Worm (Caenorhabditis elegans) whole organism, late embryonic: ENCODE measurements around the gene lst-4.

ENCODE experiments used
- Y22D7AL.16 ChIP-seq: sonication (generic microtip); optimal IDR thresholded peaks from 2 replicates; lab custom pipeline; 2016; ENCODE audit warnings: missing genetic modification characterization, missing compliant biosample characterization
- ama-1 ChIP-seq: fragments of 150-350 bp; optimal IDR thresholded peaks from 2 replicates; lab custom pipeline; 2014
- ceh-19 ChIP-seq: fragments of 200-800 bp; sonication (Bioruptor generic); optimal IDR thresholded peaks from 2 replicates; lab custom pipeline; 2018; ENCODE audit warnings: mild to moderate bottlenecking, missing genetic modification characterization, missing compliant biosample characterization
- ceh-9 ChIP-seq: sonication (generic microtip); optimal IDR thresholded peaks from 2 replicates; lab custom pipeline; 2016; ENCODE audit warnings: mild to moderate bottlenecking, missing genetic modification characterization, inconsistent platforms, missing compliant biosample characterization
- elt-4 ChIP-seq: sonication (generic microtip); optimal IDR thresholded peaks from 2 replicates; lab custom pipeline; 2016; ENCODE audit warnings: missing genetic modification characterization, missing compliant biosample characterization
- eyg-1 ChIP-seq: sonication (generic microtip); optimal IDR thresholded peaks from 2 replicates; lab custom pipeline; 2016; ENCODE audit warnings: missing genotype, missing genetic modification characterization, missing compliant biosample characterization
- fkh-10 ChIP-seq: fragments of 150-350 bp; optimal IDR thresholded peaks from 2 replicates; lab custom pipeline; 2014; ENCODE audit warnings: missing biosample characterization, missing genetic modification reagents, missing genetic modification characterization
- nhr-11 ChIP-seq: fragments of 150-350 bp; optimal IDR thresholded peaks from 2 replicates; lab custom pipeline; 2014; ENCODE audit warnings: missing biosample characterization, missing genetic modification characterization
- sox-4 ChIP-seq: sonication (generic microtip); optimal IDR thresholded peaks from 2 replicates; lab custom pipeline; 2017; ENCODE audit warnings: mild to moderate bottlenecking, missing genetic modification characterization, inconsistent platforms, missing compliant biosample characterization
- tbx-2 ChIP-seq: sonication (generic microtip); optimal IDR thresholded peaks from 2 replicates; lab custom pipeline; 2016; ENCODE audit warnings: missing genetic modification characterization, missing compliant biosample characterization
- unc-86 ChIP-seq: sonication (generic microtip); optimal IDR thresholded peaks from 2 replicates; lab custom pipeline; 2016; ENCODE audit warnings: missing genetic modification characterization, missing compliant biosample characterization

DNA sequence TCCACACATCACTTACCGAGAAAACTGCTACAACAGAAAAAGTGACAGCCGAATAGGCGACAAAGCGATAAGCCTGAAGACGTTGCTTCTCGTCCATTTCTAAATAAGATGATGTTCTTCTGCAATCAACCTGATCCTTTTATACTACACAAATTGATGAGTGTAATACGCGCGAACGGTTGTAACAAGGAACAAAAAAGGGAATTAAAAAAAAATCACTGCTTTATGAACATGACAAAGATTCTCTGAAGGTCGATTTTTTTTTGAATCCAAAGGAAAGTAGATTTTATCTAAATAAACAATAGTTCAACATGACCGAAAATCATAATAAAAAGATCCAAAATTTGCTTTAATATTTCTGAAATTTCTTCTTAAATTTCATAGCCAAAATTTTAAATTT is 29.6 kb upstream of the lst-4 start, which contains the start of gene col-133:
- no peak for TF ChIP-seq nhr-11 (tag; lab: Kevin White, UChicago)
- no peak for TF ChIP-seq elt-4 (tag; lab: Kevin White, UChicago)
- no peak for TF ChIP-seq sox-4 (tag; lab: Kevin White, UChicago)
- TF ChIP-seq ama-1 (lab: Kevin White, UChicago) = no peak
- no peak for TF ChIP-seq tbx-2
- TF ChIP-seq unc-86 (tag; lab: Kevin White, UChicago) = no peak
- TF ChIP-seq Y22D7AL.16 (tag; lab: Kevin White, UChicago) = no peak
- no peak for TF ChIP-seq fkh-10 (GFP tag; lab: Kevin White, UChicago)
- no peak for TF ChIP-seq ceh-19 (GFP tag; lab: Kevin White, UChicago)
- TF ChIP-seq ceh-9 (tag; lab: Kevin White, UChicago) = no peak
- TF ChIP-seq eyg-1 (tag; lab: Kevin White, UChicago) = no peak
